Fruit fly (Drosophila melanogaster) whole organism, prepupa: Measurements from ENCODE around the gene CG32817.

Source experiments
- Blimp-1 ChIP-seq: fragments of 200-800 bp; sonication (Bioruptor generic); optimal IDR thresholded peaks from 3 replicates; lab custom pipeline; 2017; ENCODE audit warnings: missing biosample characterization, missing genetic modification characterization, mild to moderate bottlenecking, moderate library complexity, missing genetic modification reagents
- CG10631 ChIP-seq: fragments of 200-800 bp; sonication (Bioruptor generic); optimal IDR thresholded peaks from 2 replicates; lab custom pipeline; 2016; ENCODE audit warnings: missing biosample characterization, missing genetic modification characterization
- CG11294 ChIP-seq: fragments of 200-800 bp; sonication (Bioruptor generic); IDR thresholded peaks from 2 replicates; pipeline ENCODE4 v1.3.6; 2022; ENCODE audit warnings: missing biosample characterization, missing genetic modification characterization
- CG11902 ChIP-seq: fragments of 200-800 bp; sonication (Bioruptor generic); optimal IDR thresholded peaks from 3 replicates; lab custom pipeline; 2016; ENCODE audit warnings: missing biosample characterization, missing genetic modification characterization
- CG15336 ChIP-seq: fragments of 200-800 bp; sonication (Bioruptor generic); IDR thresholded peaks from 2 replicates; pipeline ENCODE4 v1.3.6; 2022; ENCODE audit warnings: missing biosample characterization, missing genetic modification characterization
- CG16779 ChIP-seq: fragments of 200-800 bp; sonication (Bioruptor generic); optimal IDR thresholded peaks from 3 replicates; lab custom pipeline; 2017; ENCODE audit warnings: missing biosample characterization, mild to moderate bottlenecking, missing genetic modification characterization
- CG3032 ChIP-seq: fragments of 200-800 bp; optimal IDR thresholded peaks from 2 replicates; lab custom pipeline; 2019; ENCODE audit warnings: missing biosample characterization, mild to moderate bottlenecking, missing genetic modification characterization, moderate library complexity
- CG31627 ChIP-seq: fragments of 200-800 bp; sonication (Bioruptor generic); optimal IDR thresholded peaks from 3 replicates; lab custom pipeline; 2016; ENCODE audit warnings: missing biosample characterization, missing genetic modification characterization
- CG32006 ChIP-seq: fragments of 200-800 bp; sonication (Bioruptor generic); optimal IDR thresholded peaks from 3 replicates; lab custom pipeline; 2017; ENCODE audit warnings: missing biosample characterization, mild to moderate bottlenecking, missing genetic modification characterization
- CG34406 ChIP-seq: fragments of 200-800 bp; sonication (Bioruptor generic); optimal IDR thresholded peaks from 3 replicates; lab custom pipeline; 2016; ENCODE audit warnings: missing biosample characterization, missing genetic modification characterization
- CG3919 ChIP-seq: fragments of 200-800 bp; sonication (Bioruptor generic); optimal IDR thresholded peaks from 3 replicates; lab custom pipeline; 2016; ENCODE audit warnings: missing biosample characterization, missing genetic modification characterization
- CG4318 ChIP-seq: fragments of 200-800 bp; sonication (Bioruptor generic); optimal IDR thresholded peaks from 3 replicates; lab custom pipeline; 2017; ENCODE audit warnings: missing biosample characterization, mild to moderate bottlenecking, missing genetic modification characterization
- CG6163 ChIP-seq: fragments of 200-800 bp; sonication (Bioruptor generic); IDR thresholded peaks from 3 replicates; pipeline ENCODE4 v1.3.6; 2022; ENCODE audit warnings: missing biosample characterization, missing genetic modification characterization
- CG6276 ChIP-seq: fragments of 200-800 bp; sonication (Bioruptor generic); optimal IDR thresholded peaks from 2 replicates; lab custom pipeline; 2017; ENCODE audit warnings: missing biosample characterization, mild to moderate bottlenecking, missing genetic modification characterization
- CG6792 ChIP-seq: fragments of 200-800 bp; sonication (Bioruptor generic); optimal IDR thresholded peaks from 3 replicates; lab custom pipeline; 2016; ENCODE audit warnings: missing biosample characterization, missing genetic modification characterization
- CG6808 ChIP-seq: fragments of 200-800 bp; sonication (Bioruptor generic); optimal IDR thresholded peaks from 3 replicates; lab custom pipeline; 2017; ENCODE audit warnings: missing biosample characterization, missing genetic modification characterization, mild to moderate bottlenecking, moderate library complexity, missing genetic modification reagents
- CG6854 ChIP-seq: fragments of 200-800 bp; sonication (Bioruptor generic); optimal IDR thresholded peaks from 2 replicates; lab custom pipeline; 2017; ENCODE audit warnings: missing biosample characterization, mild to moderate bottlenecking, missing genetic modification characterization
- CG7368 ChIP-seq: fragments of 200-800 bp; sonication (Bioruptor generic); optimal IDR thresholded peaks from 3 replicates; lab custom pipeline; 2016; ENCODE audit warnings: missing biosample characterization, missing genetic modification characterization
- CG8119 ChIP-seq: fragments of 200-800 bp; sonication (Bioruptor generic); IDR thresholded peaks from 3 replicates; pipeline ENCODE4 v1.3.6; 2022; ENCODE audit warnings: missing biosample characterization, missing genetic modification characterization
- CG8319 ChIP-seq: fragments of 200-800 bp; sonication (Bioruptor generic); optimal IDR thresholded peaks from 3 replicates; lab custom pipeline; 2016; ENCODE audit warnings: missing biosample characterization, missing genetic modification characterization
- CG8632 ChIP-seq: fragments of 200-800 bp; sonication (Bioruptor generic); optimal IDR thresholded peaks from 3 replicates; lab custom pipeline; 2016; ENCODE audit warnings: missing biosample characterization, missing genetic modification characterization
- CG9139 ChIP-seq: fragments of 200-800 bp; sonication (Bioruptor generic); optimal IDR thresholded peaks from 3 replicates; lab custom pipeline; 2017; ENCODE audit warnings: missing biosample characterization, mild to moderate bottlenecking, missing genetic modification characterization
- Eip75B ChIP-seq: fragments of 200-800 bp; sonication (Bioruptor generic); optimal IDR thresholded peaks from 3 replicates; lab custom pipeline; 2016; ENCODE audit warnings: missing biosample characterization, missing genetic modification characterization
- Eip78C ChIP-seq: fragments of 200-800 bp; sonication (Bioruptor generic); peaks from one replicate; lab custom pipeline; 2016; ENCODE audit warnings: missing biosample characterization, missing genetic modification characterization
- Eip93F ChIP-seq: fragments of 200-800 bp; sonication (Bioruptor generic); optimal IDR thresholded peaks from 2 replicates; lab custom pipeline; 2016; ENCODE audit warnings: missing biosample characterization, mild to moderate bottlenecking, missing genetic modification characterization
- Ets21C ChIP-seq: fragments of 200-800 bp; sonication (Bioruptor generic); optimal IDR thresholded peaks from 3 replicates; lab custom pipeline; 2016; ENCODE audit warnings: missing biosample characterization, missing genetic modification characterization
- Ets96B ChIP-seq: fragments of 200-800 bp; optimal IDR thresholded peaks from 2 replicates; lab custom pipeline; 2019; ENCODE audit warnings: missing biosample characterization, mild to moderate bottlenecking, missing genetic modification characterization, moderate library complexity
- Gug ChIP-seq: fragments of 200-800 bp; sonication (Bioruptor generic); IDR thresholded peaks from 2 replicates; pipeline ENCODE4 v1.3.6; 2022; ENCODE audit warnings: missing biosample characterization, missing genetic modification characterization
- Hr39 ChIP-seq: fragments of 200-800 bp; sonication (Bioruptor generic); optimal IDR thresholded peaks from 2 replicates; lab custom pipeline; 2016; ENCODE audit warnings: missing biosample characterization, missing genetic modification characterization
- Lpt ChIP-seq: fragments of 200-800 bp; sonication (Bioruptor generic); optimal IDR thresholded peaks from 3 replicates; lab custom pipeline; 2016; ENCODE audit warnings: missing biosample characterization, missing genetic modification characterization
- OdsH ChIP-seq: fragments of 200-800 bp; sonication (Bioruptor generic); optimal IDR thresholded peaks from 3 replicates; lab custom pipeline; 2016; ENCODE audit warnings: missing biosample characterization, missing genetic modification characterization
- Smox ChIP-seq: fragments of 200-800 bp; sonication (Bioruptor generic); optimal IDR thresholded peaks from 3 replicates; lab custom pipeline; 2016; ENCODE audit warnings: missing biosample characterization, missing genetic modification characterization
- Sox102F ChIP-seq: fragments of 200-800 bp; sonication (Bioruptor generic); optimal IDR thresholded peaks from 2 replicates; lab custom pipeline; 2016; ENCODE audit warnings: missing biosample characterization, mild to moderate bottlenecking, missing genetic modification characterization
- Sox15 ChIP-seq: fragments of 200-800 bp; sonication (Bioruptor generic); optimal IDR thresholded peaks from 3 replicates; lab custom pipeline; 2016; ENCODE audit warnings: missing biosample characterization, missing genetic modification characterization
- acj6 ChIP-seq: fragments of 200-800 bp; sonication (Bioruptor generic); optimal IDR thresholded peaks from 3 replicates; lab custom pipeline; 2016; ENCODE audit warnings: missing biosample characterization, missing genetic modification characterization
- cyc ChIP-seq: fragments of 200-800 bp; sonication (Bioruptor generic); optimal IDR thresholded peaks from 3 replicates; lab custom pipeline; 2016; ENCODE audit warnings: missing biosample characterization, missing genetic modification characterization
- dac ChIP-seq: fragments of 200-800 bp; sonication (Bioruptor generic); optimal IDR thresholded peaks from 2 replicates; lab custom pipeline; 2017; ENCODE audit warnings: missing biosample characterization, mild to moderate bottlenecking, missing genetic modification characterization
- esn ChIP-seq: fragments of 200-800 bp; sonication (Bioruptor generic); optimal IDR thresholded peaks from 2 replicates; lab custom pipeline; 2016; ENCODE audit warnings: missing biosample characterization, mild to moderate bottlenecking, missing genetic modification characterization, moderate library complexity
- fd59A ChIP-seq: fragments of 200-800 bp; sonication (Bioruptor generic); optimal IDR thresholded peaks from 2 replicates; lab custom pipeline; 2017; ENCODE audit warnings: missing biosample characterization, mild to moderate bottlenecking, missing genetic modification characterization, missing genetic modification reagents
- fkh ChIP-seq: fragments of 200-800 bp; sonication (Bioruptor generic); optimal IDR thresholded peaks from 3 replicates; lab custom pipeline; 2017; ENCODE audit warnings: missing biosample characterization, mild to moderate bottlenecking, missing genetic modification characterization, moderate library complexity
- lz ChIP-seq: fragments of 200-800 bp; sonication (Bioruptor generic); optimal IDR thresholded peaks from 3 replicates; lab custom pipeline; 2016; ENCODE audit warnings: missing biosample characterization, missing genetic modification characterization
- net ChIP-seq: fragments of 200-800 bp; sonication (Bioruptor generic); optimal IDR thresholded peaks from 3 replicates; lab custom pipeline; 2016; ENCODE audit warnings: missing biosample characterization, missing genetic modification characterization
- salr ChIP-seq, 2 experiments: fragments of 200-800 bp; sonication (Bioruptor generic); optimal IDR thresholded peaks; 3 replicates each; lab custom pipeline; 2016 to 2018; ENCODE audit warnings: missing biosample characterization in 2 of 2, missing genetic modification characterization in 2 of 2, mild to moderate bottlenecking in 1 of 2
- spab ChIP-seq: fragments of 200-800 bp; sonication (Bioruptor generic); optimal IDR thresholded peaks from 2 replicates; lab custom pipeline; 2017; ENCODE audit warnings: missing biosample characterization, mild to moderate bottlenecking, missing genetic modification characterization, missing genetic modification reagents
- ss ChIP-seq, 2 experiments: fragments of 200-800 bp; sonication (Bioruptor generic); optimal IDR thresholded peaks; 2 replicates in 1 of 2; 3 replicates in 1 of 2; lab custom pipeline; 2017 to 2018; ENCODE audit warnings: mild to moderate bottlenecking in 2 of 2, missing biosample characterization in 2 of 2, missing genetic modification characterization in 2 of 2, moderate library complexity in 1 of 2
- svp ChIP-seq: fragments of 200-800 bp; sonication (Bioruptor generic); peaks from one replicate; lab custom pipeline; 2016; ENCODE audit warnings: missing biosample characterization, missing genetic modification characterization
- vri ChIP-seq: fragments of 200-800 bp; sonication (Bioruptor generic); optimal IDR thresholded peaks from 3 replicates; lab custom pipeline; 2016; ENCODE audit warnings: missing biosample characterization, mild to moderate bottlenecking, missing genetic modification characterization

The CG32817 gene

dm6 chrX:448270-448669, 30.6 kb upstream of the CG32817 start (continued):
- TF ChIP-seq lz (GFP tag; lab: Kevin White, UChicago) (peak; percentile 78), salr (GFP tag; optimal IDR thresholded peaks at IDR 0.05; lab: Kevin White, UChicago) (peak; percentile 39 to 40), fd59A (GFP tag; lab: Kevin White, UChicago) (peak; percentile 50), Ets21C (peak; percentile 61), Eip75B (peak; percentile 70), CG31627 (GFP tag; lab: Kevin White, UChicago) (peak; percentile 77), svp (GFP tag; lab: Kevin White, UChicago) (peak; percentile 90), Lpt (GFP tag; lab: Kevin White, UChicago) (no peak), vri (GFP tag; lab: Kevin White, UChicago) (peak; percentile 77), Blimp-1 (GFP tag; lab: Kevin White, UChicago) (peak; percentile 33), CG11902 (GFP tag; lab: Kevin White, UChicago) (peak; percentile 34), Eip93F (GFP tag; lab: Kevin White, UChicago) (peak; percentile 26), CG15336 (GFP tag; lab: Robert Waterston, UW) (peak; percentile 33; the same call in 1 of the 2 replicates), CG8632 (GFP tag; lab: Kevin White, UChicago) (peak; percentile 65), CG11294 (GFP tag; lab: Robert Waterston, UW) (no peak), spab (GFP tag; lab: Kevin White, UChicago) (peak; percentile 60), CG3919 (peak; percentile 78), Hr39 (GFP tag; lab: Kevin White, UChicago) (peak; percentile 70), CG8119 (GFP tag; lab: Robert Waterston, UW) (peak; percentile 63), CG6854 (GFP tag; lab: Kevin White, UChicago) (no peak)

- TF ChIP-seq CG31627 (GFP tag; lab: Kevin White, UChicago): no peak
- TF ChIP-seq fd59A (GFP tag; lab: Kevin White, UChicago): no peak
- no peak for TF ChIP-seq CG34406 (GFP tag; lab: Kevin White, UChicago)
- no peak for TF ChIP-seq Gug (GFP tag; lab: Robert Waterston, UW)
- TF ChIP-seq Ets96B (tag; lab: Kevin White, UChicago): no peak
- no peak for TF ChIP-seq net (GFP tag; lab: Kevin White, UChicago)
- no peak for TF ChIP-seq CG7368 (GFP tag; lab: Kevin White, UChicago)
- TF ChIP-seq Hr39 (GFP tag; lab: Kevin White, UChicago): no peak
- TF ChIP-seq CG4318 (GFP tag; lab: Kevin White, UChicago): no peak
- TF ChIP-seq Eip78C (GFP tag; lab: Kevin White, UChicago): peak; percentile 51
- TF ChIP-seq Sox15 (GFP tag; lab: Kevin White, UChicago): no peak
- no peak for TF ChIP-seq CG6808 (GFP tag; lab: Kevin White, UChicago)
- TF ChIP-seq CG11902 (GFP tag; lab: Kevin White, UChicago): no peak
- no peak for TF ChIP-seq Sox102F (GFP tag; lab: Kevin White, UChicago)
- TF ChIP-seq CG6163 (GFP tag; lab: Robert Waterston, UW): no peak
- TF ChIP-seq svp (GFP tag; lab: Kevin White, UChicago): peak; percentile 69
These were observed 29.9 kb upstream of the CG32817 start for dm6 chrX:448978-449377.

dm6 chrX:452716-453115, 26.1 kb upstream of the CG32817 start:
- TF ChIP-seq CG16779 (tag; lab: Kevin White, UChicago): no peak
- no peak for TF ChIP-seq svp (GFP tag; lab: Kevin White, UChicago)
- TF ChIP-seq cyc (GFP tag; lab: Kevin White, UChicago): no peak
- no peak for TF ChIP-seq esn
- TF ChIP-seq CG6808 (GFP tag; lab: Kevin White, UChicago): peak; percentile 42
- no peak for TF ChIP-seq Sox102F (GFP tag; lab: Kevin White, UChicago)
- no peak for TF ChIP-seq Eip93F (GFP tag; lab: Kevin White, UChicago)
- TF ChIP-seq Sox15 (GFP tag; lab: Kevin White, UChicago): no peak
- TF ChIP-seq spab (GFP tag; lab: Kevin White, UChicago): peak; percentile 48
- TF ChIP-seq CG10631 (GFP tag; lab: Kevin White, UChicago): no peak
- no peak for TF ChIP-seq CG6276 (GFP tag; lab: Kevin White, UChicago)
- TF ChIP-seq fkh: no peak
- peak; percentile 42 to 47 for TF ChIP-seq ss (GFP tag; optimal IDR thresholded peaks at IDR 0.05; lab: Kevin White, UChicago)
- TF ChIP-seq dac (GFP tag; lab: Kevin White, UChicago): no peak
- peak; percentile 60 for TF ChIP-seq CG3032 (tag; lab: Kevin White, UChicago)
- no peak for TF ChIP-seq CG32006 (GFP tag; lab: Kevin White, UChicago)
- TF ChIP-seq acj6: no peak
- no peak for TF ChIP-seq CG6792 (GFP tag; lab: Kevin White, UChicago)
- peak; percentile 13 for TF ChIP-seq OdsH (GFP tag; lab: Kevin White, UChicago)
- no peak for TF ChIP-seq Lpt (GFP tag; lab: Kevin White, UChicago)
- TF ChIP-seq Hr39 (GFP tag; lab: Kevin White, UChicago): no peak
- no peak for TF ChIP-seq CG15336 (GFP tag; lab: Robert Waterston, UW)
- peak; percentile 3 for TF ChIP-seq CG9139 (GFP tag; lab: Kevin White, UChicago)
- no peak for TF ChIP-seq Smox (GFP tag; lab: Kevin White, UChicago)
- TF ChIP-seq CG8319 (GFP tag; lab: Kevin White, UChicago): no peak
- TF ChIP-seq salr (GFP tag; optimal IDR thresholded peaks at IDR 0.05; lab: Kevin White, UChicago): peak in 1 of 2 experiments; percentile 30
